Fruit fly (Drosophila melanogaster): ENCODE results near the gene cu.

dm6 chr3R:11156858-11157257 is 40.5 kb upstream of the cu start, which contains the start of gene Ugt302C1:
- TF ChIP-seq Dll (optimal IDR thresholded peaks at IDR 0.05) (peak; percentile 20), CG8478 (optimal IDR thresholded peaks at IDR 0.05) (no peak), psq (optimal IDR thresholded peaks at IDR 0.05) (no peak), EcR (GFP tag; optimal IDR thresholded peaks at IDR 0.05) (no peak)
